Fruit fly (Drosophila melanogaster) whole organism, adult: ENCODE data around the gene CG6974.

Experiments used
- CG14711 ChIP-seq: fragments of 200-800 bp; sonication (Bioruptor generic); optimal IDR thresholded peaks from 2 replicates; lab custom pipeline; 2018; ENCODE audit warnings: missing biosample characterization, mild to moderate bottlenecking, missing genetic modification characterization, moderate library complexity
- CG1620 ChIP-seq: fragments of 200-800 bp; sonication (Bioruptor generic); optimal IDR thresholded peaks from 2 replicates; lab custom pipeline; 2016; ENCODE audit warnings: missing biosample characterization, missing genetic modification characterization
- CG5204 ChIP-seq: fragments of 200-800 bp; sonication (Bioruptor generic); optimal IDR thresholded peaks from 2 replicates; lab custom pipeline; 2016; ENCODE audit warnings: missing biosample characterization, missing genetic modification characterization
- Crg-1 ChIP-seq: fragments of 200-800 bp; sonication (Bioruptor generic); optimal IDR thresholded peaks from 2 replicates; lab custom pipeline; 2016; ENCODE audit warnings: missing biosample characterization, missing genetic modification characterization
- pad ChIP-seq: fragments of 200-800 bp; sonication (Bioruptor generic); optimal IDR thresholded peaks from 3 replicates; lab custom pipeline; 2017; ENCODE audit warnings: missing biosample characterization, missing genetic modification characterization, mild to moderate bottlenecking, moderate library complexity, missing genetic modification reagents

dm6 chr3R:15087043-15087442, 8.0 kb upstream of the CG6974 start:
- TF ChIP-seq pad (GFP tag; lab: Kevin White, UChicago) (no peak), CG14711 (no peak), CG5204 (GFP tag; lab: Kevin White, UChicago) (no peak), CG1620 (GFP tag; lab: Kevin White, UChicago) (no peak), Crg-1 (GFP tag; lab: Kevin White, UChicago) (no peak)
